Fruit fly (Drosophila melanogaster): Measurements from ENCODE around the gene Sfmbt.

- TF ChIP-seq psq (optimal IDR thresholded peaks at IDR 0.05) (no peak), pan (optimal IDR thresholded peaks at IDR 0.05) (no peak), EcR (GFP tag; optimal IDR thresholded peaks at IDR 0.05) (no peak), usp (GFP tag; optimal IDR thresholded peaks at IDR 0.05) (no peak), Dll (optimal IDR thresholded peaks at IDR 0.05) (no peak)
These were observed 15.3 kb upstream of the Sfmbt start, which contains the start of the genes CG16974 and Edem2 for dm6 chr2L:13191894-13192293.

Data from whole organism.